Worm (Caenorhabditis elegans) whole organism, L1 larva: ENCODE measurements around the gene str-148.
"Not testable (repeated sequence)": the region's sequence is repeated elsewhere in the genome, so short reads cannot be mapped to it uniquely, and the experiment has no call there.

Experiments used
- aha-1 ChIP-seq: fragments of 150-350 bp; optimal IDR thresholded peaks from 2 replicates; lab custom pipeline; 2014; ENCODE audit warnings: missing biosample characterization, missing genetic modification characterization
- alr-1 ChIP-seq: fragments of 200-800 bp; sonication (Bioruptor generic); optimal IDR thresholded peaks from 2 replicates; lab custom pipeline; 2018; ENCODE audit warnings: borderline replicate concordance, mild to moderate bottlenecking, missing genetic modification characterization, missing compliant biosample characterization
- ama-1 ChIP-seq: fragments of 150-350 bp; optimal IDR thresholded peaks from 2 replicates; lab custom pipeline; 2014
- blmp-1 ChIP-seq: fragments of 150-350 bp; optimal IDR thresholded peaks from 2 replicates; lab custom pipeline; 2014; ENCODE audit warnings: missing biosample characterization, missing genetic modification characterization
- ceh-88 ChIP-seq: fragments of 200-800 bp; sonication (Bioruptor generic); IDR thresholded peaks from 2 replicates; pipeline ENCODE4 v1.3.6; 2022; ENCODE audit warnings: missing genetic modification characterization, missing compliant biosample characterization
- ceh-90 ChIP-seq: sonication (generic microtip); optimal IDR thresholded peaks from 2 replicates; lab custom pipeline; 2016; ENCODE audit warnings: missing genetic modification characterization, missing compliant biosample characterization
- ces-1 ChIP-seq: fragments of 150-350 bp; optimal IDR thresholded peaks from 2 replicates; lab custom pipeline; 2014; ENCODE audit warnings: missing biosample characterization, missing genetic modification reagents, missing genetic modification characterization
- dpl-1 ChIP-seq, 3 experiments: fragments of 150-350 bp in 2 of 3; sonication (generic microtip) in 1 of 3; optimal IDR thresholded peaks; 2 replicates each; lab custom pipeline; 2014 to 2017; ENCODE audit warnings: missing biosample characterization in 3 of 3, missing genetic modification characterization in 3 of 3, missing genetic modification reagents in 3 of 3
- efl-1 ChIP-seq, 4 experiments: fragments of 150-350 bp; optimal IDR thresholded peaks in 3 of 4; peaks in 1 of 4; 1 replicate in 1 of 4; 2 replicates in 3 of 4; lab custom pipeline; 2014; ENCODE audit warnings: missing biosample characterization in 2 of 4, missing genetic modification characterization in 2 of 4, missing genetic modification reagents in 2 of 4
- egl-27 ChIP-seq, 2 experiments: fragments of 150-350 bp in 1 of 2; sonication (generic microtip); optimal IDR thresholded peaks; 3 replicates each; lab custom pipeline; 2017 to 2018; ENCODE audit warnings: missing biosample characterization in 2 of 2, missing genetic modification characterization in 2 of 2, missing genetic modification reagents in 2 of 2
- elt-3 ChIP-seq, 6 experiments: fragments of 150-350 bp in 1 of 6; sonication (generic microtip); optimal IDR thresholded peaks; 2 replicates each; lab custom pipeline; 2017 to 2018; ENCODE audit warnings: missing biosample characterization in 6 of 6, missing genetic modification characterization in 6 of 6, inconsistent platforms in 1 of 6
- fkh-10 ChIP-seq: sonication (generic microtip); optimal IDR thresholded peaks from 2 replicates; lab custom pipeline; 2017; ENCODE audit warnings: missing biosample characterization, missing genetic modification reagents, missing genetic modification characterization
- fkh-8 ChIP-seq: sonication (generic microtip); optimal IDR thresholded peaks from 2 replicates; lab custom pipeline; 2016; ENCODE audit warnings: mild to moderate bottlenecking, missing genetic modification characterization, missing compliant biosample characterization
- fos-1 ChIP-seq: fragments of 150-350 bp; optimal IDR thresholded peaks from 2 replicates; lab custom pipeline; 2014; ENCODE audit warnings: missing biosample characterization, missing genetic modification characterization
- hlh-17 ChIP-seq: fragments of 200-800 bp; sonication (Bioruptor generic); optimal IDR thresholded peaks from 2 replicates; lab custom pipeline; 2018; ENCODE audit warnings: missing genetic modification characterization, mild to moderate bottlenecking, missing compliant biosample characterization, moderate library complexity, borderline replicate concordance
- jun-1 ChIP-seq: fragments of 150-350 bp; optimal IDR thresholded peaks from 2 replicates; lab custom pipeline; 2014; ENCODE audit warnings: missing biosample characterization, missing genetic modification reagents, missing genetic modification characterization
- lin-13 ChIP-seq: fragments of 150-350 bp; optimal IDR thresholded peaks from 2 replicates; lab custom pipeline; 2014; ENCODE audit warnings: missing biosample characterization, missing genetic modification reagents, missing genetic modification characterization
- lin-35 ChIP-seq, 2 experiments: fragments of 150-350 bp; optimal IDR thresholded peaks; 2 replicates each; lab custom pipeline; 2014; ENCODE audit warnings: missing biosample characterization in 2 of 2, missing genetic modification characterization in 2 of 2, missing genetic modification reagents in 2 of 2
- lin-39 ChIP-seq: fragments of 150-350 bp; optimal IDR thresholded peaks from 2 replicates; lab custom pipeline; 2014; ENCODE audit warnings: missing biosample characterization, missing genetic modification reagents, missing genetic modification characterization
- lir-3 ChIP-seq: sonication (generic microtip); optimal IDR thresholded peaks from 2 replicates; lab custom pipeline; 2016; ENCODE audit warnings: mild to moderate bottlenecking, missing genetic modification characterization, moderate library complexity, missing compliant biosample characterization; ENCODE audit not compliant: poor library complexity
- nhr-11 ChIP-seq: fragments of 150-350 bp; optimal IDR thresholded peaks from 2 replicates; lab custom pipeline; 2014; ENCODE audit warnings: missing biosample characterization, missing genetic modification characterization
- nhr-237 ChIP-seq: fragments of 150-350 bp; optimal IDR thresholded peaks from 2 replicates; lab custom pipeline; 2014; ENCODE audit warnings: missing biosample characterization, missing genetic modification characterization
- nhr-47 ChIP-seq: sonication (generic microtip); optimal IDR thresholded peaks from 2 replicates; lab custom pipeline; 2016; ENCODE audit warnings: mild to moderate bottlenecking, missing genetic modification characterization, moderate library complexity, missing compliant biosample characterization
- nhr-76 ChIP-seq: sonication (generic microtip); optimal IDR thresholded peaks from 2 replicates; lab custom pipeline; 2017; ENCODE audit warnings: missing biosample characterization, missing genetic modification characterization
- nhr-85 ChIP-seq: sonication (generic microtip); peaks from one replicate; lab custom pipeline; 2016; ENCODE audit warnings: missing genetic modification characterization, inconsistent platforms, missing compliant biosample characterization
- pqm-1 ChIP-seq: sonication (generic microtip); optimal IDR thresholded peaks from 3 replicates; lab custom pipeline; 2017; ENCODE audit warnings: missing biosample characterization, missing genetic modification characterization
- rnt-1 ChIP-seq: sonication (generic microtip); optimal IDR thresholded peaks from 2 replicates; lab custom pipeline; 2016; ENCODE audit warnings: mild to moderate bottlenecking, missing genetic modification characterization, moderate library complexity, missing compliant biosample characterization
- skn-1 ChIP-seq: fragments of 150-350 bp; optimal IDR thresholded peaks from 2 replicates; lab custom pipeline; 2014; ENCODE audit warnings: missing biosample characterization, missing genetic modification characterization
- snpc-4 ChIP-seq: fragments of 150-350 bp; optimal IDR thresholded peaks from 2 replicates; lab custom pipeline; 2014; ENCODE audit warnings: missing biosample characterization, missing genetic modification characterization
- snu-23 ChIP-seq: sonication (generic microtip); optimal IDR thresholded peaks from 2 replicates; lab custom pipeline; 2016; ENCODE audit warnings: missing genetic modification characterization, missing compliant biosample characterization
- sox-4 ChIP-seq: sonication (generic microtip); optimal IDR thresholded peaks from 2 replicates; lab custom pipeline; 2016; ENCODE audit warnings: missing genetic modification characterization, missing compliant biosample characterization
- swsn-7 ChIP-seq: sonication (generic microtip); optimal IDR thresholded peaks from 2 replicates; lab custom pipeline; 2016; ENCODE audit warnings: missing genetic modification characterization, missing compliant biosample characterization
- tbx-2 ChIP-seq: sonication (generic microtip); optimal IDR thresholded peaks from 2 replicates; lab custom pipeline; 2016; ENCODE audit warnings: missing genetic modification characterization, missing compliant biosample characterization
- tlp-1 ChIP-seq: fragments of 150-350 bp; optimal IDR thresholded peaks from 2 replicates; lab custom pipeline; 2014; ENCODE audit warnings: missing biosample characterization, missing genetic modification characterization
- unc-98 ChIP-seq: fragments of 200-800 bp; sonication (Bioruptor generic); IDR thresholded peaks from 2 replicates; pipeline ENCODE4 v1.3.6; 2022; ENCODE audit warnings: missing genetic modification characterization, missing compliant biosample characterization

The str-148 gene

ce11 chrII:1045692-1046091 is at the start of gene str-148:
Gene str-148 (plus strand): TSS chrII:1045992.
- TF ChIP-seq efl-1 (optimal IDR thresholded peaks at IDR 0.05; lab: Kevin White, UChicago), result no peak
- no peak for TF ChIP-seq efl-1 (GFP tag; optimal IDR thresholded peaks at IDR 0.05 in 1 of 2; lab: Kevin White, UChicago)
- no peak for TF ChIP-seq elt-3 (tag; optimal IDR thresholded peaks at IDR 0.05; lab: Kevin White, UChicago)
- no peak for TF ChIP-seq nhr-76 (tag; lab: Kevin White, UChicago)
- TF ChIP-seq swsn-7, result no peak
- no peak for TF ChIP-seq unc-98 (GFP tag; lab: Robert Waterston, UW)
- no peak for TF ChIP-seq lin-35 (GFP tag; optimal IDR thresholded peaks at IDR 0.05; lab: Kevin White, UChicago)
- TF ChIP-seq ceh-90 (tag; lab: Kevin White, UChicago), result no peak

ce11 chrII:996112-996511 is 49.7 kb upstream of the str-148 start, which contains the start of gene F45D11.11:
Gene F45D11.11 (minus strand): TSS chrII:996212.
- not testable (repeated sequence) for TF ChIP-seq dpl-1 (GFP tag; optimal IDR thresholded peaks at IDR 0.05; lab: Kevin White, UChicago); fkh-8; blmp-1 (tag; lab: Kevin White, UChicago)

ce11 chrII:999493-999892 is 46.3 kb upstream of the str-148 start, which contains the start of gene fbxb-29:
Gene fbxb-29 (minus strand): TSS chrII:999593.
- no peak for TF ChIP-seq alr-1 (tag; lab: Kevin White, UChicago)
- TF ChIP-seq rnt-1 (tag; lab: Kevin White, UChicago), result no peak
- no peak for TF ChIP-seq lin-13 (GFP tag; lab: Kevin White, UChicago)
- no peak for TF ChIP-seq tlp-1 (tag; lab: Kevin White, UChicago)
- TF ChIP-seq fos-1 (tag; lab: Kevin White, UChicago), result no peak
- no peak for TF ChIP-seq ama-1 (lab: Kevin White, UChicago)
- TF ChIP-seq skn-1 (tag; lab: Kevin White, UChicago), result no peak
- TF ChIP-seq sox-4 (tag; lab: Kevin White, UChicago), result no peak
- no peak for TF ChIP-seq aha-1 (tag; lab: Kevin White, UChicago)
- no peak for TF ChIP-seq nhr-237
- TF ChIP-seq, all 84 proteins: peak for 0

ce11 chrII:1001351-1001750 is 44.4 kb upstream of the str-148 start, which contains the start of the genes fbxb-30 and F45D11.5:
Gene fbxb-30 (minus strand): TSS chrII:1001451.
Gene F45D11.5 (plus strand): TSS chrII:1001702.
- TF ChIP-seq ces-1 (GFP tag; lab: Kevin White, UChicago) (no peak), ama-1 (lab: Kevin White, UChicago) (no peak), blmp-1 (tag; lab: Kevin White, UChicago) (no peak), pqm-1 (no peak), alr-1 (tag; lab: Kevin White, UChicago) (no peak), tbx-2 (no peak), nhr-11 (tag; lab: Kevin White, UChicago) (no peak), nhr-85 (tag; lab: Kevin White, UChicago) (no peak), egl-27 (tag; optimal IDR thresholded peaks at IDR 0.05; lab: Kevin White, UChicago) (no peak), fkh-10 (GFP tag; lab: Kevin White, UChicago) (no peak), elt-3 (tag; optimal IDR thresholded peaks at IDR 0.05; lab: Kevin White, UChicago) (no peak), lir-3 (tag; lab: Kevin White, UChicago) (no peak), snu-23 (no peak), nhr-47 (tag; lab: Kevin White, UChicago) (no peak), efl-1 (optimal IDR thresholded peaks at IDR 0.05; lab: Kevin White, UChicago) (no peak), efl-1 (GFP tag; optimal IDR thresholded peaks at IDR 0.05 in 1 of 2; lab: Kevin White, UChicago) (no peak), ceh-88 (no peak), jun-1 (no peak), hlh-17 (no peak)
- TF ChIP-seq, all 84 proteins: peak for 0

- TF ChIP-seq lin-39, nhr-76, snpc-4 (tag; lab: Kevin White, UChicago): not testable (repeated sequence)
Measured at ce11 chrII:1006375-1006774, 39.4 kb upstream of the str-148 start, which contains the start of gene F45D11.14. Gene F45D11.14 (minus strand): TSS chrII:1006475.
